Worm (Caenorhabditis elegans): ENCODE results near the gene T15H9.4.
A peak's percentile ranks its signal among the peaks of the same experiment; 100 is the strongest.

Gene T15H9.4

DNA sequence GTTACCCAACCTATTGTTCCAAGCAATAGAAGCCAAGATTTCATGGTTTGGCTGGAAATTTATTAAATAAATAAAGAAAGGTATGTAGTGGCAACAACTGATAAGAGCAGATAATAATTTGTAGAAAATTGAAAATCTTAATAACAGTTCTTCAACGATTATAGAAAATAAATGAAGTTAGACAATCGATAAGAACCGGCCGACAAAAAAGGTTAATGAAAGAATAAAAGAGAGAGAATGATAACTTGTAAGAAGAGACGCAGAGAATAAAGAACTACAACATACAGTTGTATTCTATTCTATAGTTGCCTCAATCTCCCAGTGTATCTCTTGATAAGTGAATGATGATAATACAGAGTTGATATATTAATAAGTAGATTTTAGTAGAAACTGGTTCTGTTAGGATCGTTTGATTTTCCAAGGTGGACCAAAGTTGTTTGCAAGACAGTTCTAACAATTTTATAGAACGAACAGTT lies 24.9 kb upstream of the T15H9.4 start, which contains the start of gene ugt-58 (continued):
- TF ChIP-seq unc-62 (GFP tag; optimal IDR thresholded peaks at IDR 0.05) (no peak), efl-1 (optimal IDR thresholded peaks at IDR 0.05) (no peak), efl-1 (GFP tag; optimal IDR thresholded peaks at IDR 0.05 in 1 of 2) (no peak), lin-35 (GFP tag; optimal IDR thresholded peaks at IDR 0.05) (peak in 1 of 2 experiments; percentile 39), elt-2 (tag; optimal IDR thresholded peaks at IDR 0.05) (peak; percentile 40), elt-3 (tag; optimal IDR thresholded peaks at IDR 0.05) (peak in 5 of 6 experiments; percentile 33 to 74 (median 53)), aly-2 (tag; optimal IDR thresholded peaks at IDR 0.05) (no peak), nhr-77 (tag; optimal IDR thresholded peaks at IDR 0.05) (no peak), blmp-1 (tag; optimal IDR thresholded peaks at IDR 0.05) (peak; percentile 23), nhr-20 (tag; optimal IDR thresholded peaks at IDR 0.05) (peak; percentile 80), lin-14 (GFP tag; optimal IDR thresholded peaks at IDR 0.05) (peak; percentile 20), ceh-90 (tag; optimal IDR thresholded peaks at IDR 0.05) (no peak), grh-1 (GFP tag; IDR thresholded peaks at IDR 0.05) (no peak), ets-5 (GFP tag; IDR thresholded peaks at IDR 0.05) (no peak), snpc-4 (tag; optimal IDR thresholded peaks at IDR 0.05) (no peak), rnt-1 (tag; optimal IDR thresholded peaks at IDR 0.05) (no peak), ama-1 (optimal IDR thresholded peaks at IDR 0.05) (no peak), fkh-4 (tag; optimal IDR thresholded peaks at IDR 0.05; ENCODE audit: borderline replicate concordance) (no peak), nhr-19 (GFP tag; conservative IDR thresholded peaks at IDR 0.05) (peak; percentile 22), jun-1 (tag; optimal IDR thresholded peaks at IDR 0.05) (no peak), lsy-2 (tag; optimal IDR thresholded peaks at IDR 0.05) (peak; percentile 15 to 17), nhr-11 (tag; optimal IDR thresholded peaks at IDR 0.05) (no peak), ztf-4 (tag; optimal IDR thresholded peaks at IDR 0.05) (no peak), nhr-85 (tag) (peak; percentile 72), nhr-28 (tag; optimal IDR thresholded peaks at IDR 0.05) (peak; percentile 36), nhr-76 (tag; optimal IDR thresholded peaks at IDR 0.05) (no peak), ces-1 (GFP tag; optimal IDR thresholded peaks at IDR 0.05) (no peak), fkh-8 (tag; optimal IDR thresholded peaks at IDR 0.05) (no peak), skn-1 (tag; optimal IDR thresholded peaks at IDR 0.05) (peak; percentile 53), isw-1 (GFP tag; IDR thresholded peaks at IDR 0.05) (no peak), nhr-12 (tag; optimal IDR thresholded peaks at IDR 0.05) (no peak), dsc-1 (tag; optimal IDR thresholded peaks at IDR 0.05) (no peak), lin-39 (tag; optimal IDR thresholded peaks at IDR 0.05) (no peak)

DNA sequence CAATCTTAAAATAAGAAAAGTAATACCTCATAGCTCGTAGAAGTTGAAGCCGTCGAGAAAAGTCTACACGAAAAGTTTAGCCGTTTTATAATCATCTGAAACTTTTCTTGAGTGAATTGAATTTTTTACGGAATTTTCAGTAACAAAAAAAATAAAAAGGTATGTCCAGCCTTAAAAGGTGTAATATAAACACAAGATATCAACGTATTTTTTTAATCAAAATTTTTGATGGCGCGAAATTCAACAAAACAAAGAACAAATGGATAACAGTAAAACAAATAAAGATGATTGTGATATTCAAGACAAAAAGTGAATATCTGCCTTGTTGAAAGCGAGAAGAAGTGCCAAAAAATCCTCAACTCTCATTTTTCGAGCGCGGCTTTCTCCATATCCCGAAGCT lies 22.0 kb upstream of the T15H9.4 start, which contains the start of gene eral-1:
TSS of gene eral-1 (minus strand) at position 101 of the 400 bp plus-strand sequence.
- TF ChIP-seq grh-1 (GFP tag; IDR thresholded peaks at IDR 0.05) (no peak), tlp-1 (tag; optimal IDR thresholded peaks at IDR 0.05) (no peak), zag-1 (tag; optimal IDR thresholded peaks at IDR 0.05) (no peak), blmp-1 (tag; optimal IDR thresholded peaks at IDR 0.05) (no peak), lin-39 (tag; optimal IDR thresholded peaks at IDR 0.05) (no peak), fkh-8 (tag; optimal IDR thresholded peaks at IDR 0.05) (no peak), hlh-17 (GFP tag; optimal IDR thresholded peaks at IDR 0.05; ENCODE audit: borderline replicate concordance) (no peak), dsc-1 (tag; optimal IDR thresholded peaks at IDR 0.05) (no peak), mef-2 (tag; optimal IDR thresholded peaks at IDR 0.05) (no peak), swsn-7 (tag; optimal IDR thresholded peaks at IDR 0.05) (no peak), egl-27 (tag; optimal IDR thresholded peaks at IDR 0.05) (no peak), ztf-4 (tag; optimal IDR thresholded peaks at IDR 0.05) (no peak), nhr-90 (tag; optimal IDR thresholded peaks at IDR 0.05; ENCODE audit: poor library complexity) (no peak)

DNA sequence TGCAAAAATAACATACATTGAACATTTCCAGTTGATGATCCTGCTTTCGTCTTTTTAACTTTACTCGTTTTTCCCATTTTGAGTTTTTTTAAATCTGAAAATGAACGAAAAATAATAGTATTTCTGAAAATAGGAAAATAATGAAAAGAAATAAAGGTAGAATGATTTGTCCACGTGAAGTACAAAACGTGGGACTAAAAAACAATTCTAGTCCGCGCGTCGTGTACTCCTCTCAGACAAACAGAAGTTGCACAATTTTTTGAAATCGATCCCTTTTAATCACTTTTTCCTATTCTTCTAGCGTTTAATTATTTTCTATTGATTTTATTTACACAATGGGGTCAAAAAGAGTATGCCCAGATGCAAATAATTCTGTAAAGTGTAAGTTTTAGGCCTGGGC lies 20.6 kb upstream of the T15H9.4 start, which contains the start of the genes E02H1.1 and tag-124:
TSS of gene E02H1.1 (minus strand) at position 94 of the 400 bp plus-strand sequence.
TSS of gene tag-124 (plus strand) at position 222 of the 400 bp plus-strand sequence.
- TF ChIP-seq nhr-47 (tag; optimal IDR thresholded peaks at IDR 0.05) (peak; percentile 93), vab-15 (tag; optimal IDR thresholded peaks at IDR 0.05) (peak; percentile 65), C04F5.9 (tag; optimal IDR thresholded peaks at IDR 0.05) (peak; percentile 92), ztf-11 (tag; optimal IDR thresholded peaks at IDR 0.05) (peak in 1 of 2 experiments; percentile 97), nhr-76 (tag; optimal IDR thresholded peaks at IDR 0.05) (no peak), lir-3 (tag; optimal IDR thresholded peaks at IDR 0.05; ENCODE audit: poor library complexity) (peak; percentile 98), hpl-2 (GFP tag; optimal IDR thresholded peaks at IDR 0.05) (no peak), nhr-12 (tag; optimal IDR thresholded peaks at IDR 0.05) (no peak), jun-1 (tag; optimal IDR thresholded peaks at IDR 0.05) (peak; percentile 42), pax-3 (tag; optimal IDR thresholded peaks at IDR 0.05) (peak; percentile 93), sptf-1 (tag; optimal IDR thresholded peaks at IDR 0.05) (no peak), fkh-10 (GFP tag; optimal IDR thresholded peaks at IDR 0.05) (no peak), isw-1 (GFP tag; IDR thresholded peaks at IDR 0.05) (peak; percentile 77), sox-4 (tag; optimal IDR thresholded peaks at IDR 0.05) (peak; percentile 95), zag-1 (tag; optimal IDR thresholded peaks at IDR 0.05) (no peak), Y116A8C.19 (tag; optimal IDR thresholded peaks at IDR 0.05; ENCODE audit: borderline replicate concordance) (peak; percentile 93), xbp-1 (tag; optimal IDR thresholded peaks at IDR 0.05) (peak; percentile 92)
